Worm (Caenorhabditis elegans): ENCODE measurements around the gene C13A2.6.

DNA sequence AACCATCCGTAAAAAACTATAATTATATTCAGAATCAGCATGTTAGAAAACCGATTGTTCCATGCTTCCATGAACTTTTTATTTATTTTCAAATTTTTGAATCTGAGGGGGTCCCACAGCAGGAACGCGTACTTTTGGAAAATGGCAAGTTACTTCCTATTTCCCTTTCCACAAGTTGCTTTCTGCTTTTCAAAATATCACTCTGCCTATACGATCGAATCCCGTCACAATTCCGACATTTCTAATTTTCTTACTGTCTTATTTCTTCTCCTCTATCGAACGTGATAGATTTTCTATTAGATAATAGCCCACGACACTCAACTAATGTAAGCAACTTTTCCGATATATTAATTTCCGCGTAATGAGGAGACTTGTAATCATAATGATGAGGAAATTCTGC is 6.0 kb downstream of the C13A2.6 start, which contains the start of gene C13A2.5:
- TF ChIP-seq F13C5.2 (tag; optimal IDR thresholded peaks at IDR 0.05) (no peak), sea-1 (GFP tag; conservative IDR thresholded peaks at IDR 0.05) (no peak), pes-1 (GFP tag; IDR thresholded peaks at IDR 0.05) (no peak), ama-1 (optimal IDR thresholded peaks at IDR 0.05) (no peak), flt-1 (GFP tag; IDR thresholded peaks at IDR 0.05) (no peak), aly-1 (tag; optimal IDR thresholded peaks at IDR 0.05) (no peak), ceh-13 (GFP tag; optimal IDR thresholded peaks at IDR 0.05) (no peak), tbx-37 (GFP tag; conservative IDR thresholded peaks at IDR 0.05) (no peak)
